Fruit fly (Drosophila melanogaster) whole organism, wandering third instar larva: ENCODE results near the gene Rbm13.
A peak's percentile ranks its signal among the peaks of the same experiment; 100 is the strongest.

ENCODE experiments used
- GATAd ChIP-seq: sonication (Bioruptor generic); optimal IDR thresholded peaks from 2 replicates; lab custom pipeline; 2016; ENCODE audit warnings: missing biosample characterization, missing genetic modification characterization
- Myc ChIP-seq: fragments of >200 bp; optimal IDR thresholded peaks from 2 replicates; lab custom pipeline; 2017
- dmrt93B ChIP-seq: fragments of 200-800 bp; sonication (Bioruptor generic); optimal IDR thresholded peaks from 2 replicates; lab custom pipeline; 2018; ENCODE audit warnings: missing biosample characterization, mild to moderate bottlenecking, missing genetic modification characterization
- ey ChIP-seq: fragments of 200-800 bp; sonication (Bioruptor generic); optimal IDR thresholded peaks from 2 replicates; lab custom pipeline; 2016; ENCODE audit warnings: missing biosample characterization, missing genetic modification characterization
- rgr ChIP-seq: fragments of 200-800 bp; sonication (Bioruptor generic); optimal IDR thresholded peaks from 3 replicates; lab custom pipeline; 2016; ENCODE audit warnings: missing biosample characterization, mild to moderate bottlenecking, missing genetic modification characterization
- sv ChIP-seq: fragments of 200-800 bp; sonication (Bioruptor generic); optimal IDR thresholded peaks from 3 replicates; lab custom pipeline; 2016; ENCODE audit warnings: missing biosample characterization, missing genetic modification characterization
- usp ChIP-seq: fragments of >200 bp; optimal IDR thresholded peaks from 2 replicates; lab custom pipeline; 2017; ENCODE audit warnings: missing biosample characterization, missing genetic modification characterization

DNA sequence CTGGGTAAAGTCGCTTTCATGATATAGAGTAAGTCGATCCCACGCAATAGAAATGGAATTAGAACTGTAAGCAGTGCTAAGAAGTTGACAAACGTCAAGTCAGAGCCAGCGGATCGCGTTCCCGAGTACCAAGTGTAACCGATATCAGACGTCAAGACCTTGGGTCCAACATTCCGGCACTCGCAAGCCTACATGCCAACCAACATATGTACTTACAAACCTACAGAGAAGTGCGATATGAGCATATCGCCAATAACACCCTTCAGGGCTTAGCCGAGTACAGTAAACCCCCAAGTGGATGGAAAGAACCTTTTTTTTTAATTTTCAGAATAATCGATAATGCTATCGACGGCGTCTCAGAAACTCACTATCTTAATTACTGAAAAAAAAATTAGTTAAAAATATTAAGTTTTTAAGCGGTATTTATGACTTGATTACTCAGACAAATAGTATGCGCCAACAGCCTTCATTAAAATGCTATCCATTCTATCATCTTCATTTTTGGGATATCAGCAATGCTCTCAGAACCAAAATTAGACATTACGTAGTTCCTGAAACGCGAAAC, 9.0 kb upstream of the Rbm13 start:
- TF ChIP-seq Myc (lab: Kevin White, UChicago) (no peak), dmrt93B (GFP tag; lab: Kevin White, UChicago) (no peak), usp (GFP tag; lab: Kevin White, UChicago) (no peak), sv (peak; percentile 13), rgr (GFP tag; lab: Kevin White, UChicago) (peak; percentile 14), GATAd (no peak), ey (GFP tag; lab: Kevin White, UChicago) (no peak)
